Worm (Caenorhabditis elegans): ENCODE data around the gene rpia-1.

- TF ChIP-seq him-1 (tag; optimal IDR thresholded peaks at IDR 0.05): no peak
- TF ChIP-seq W03F9.2 (tag; optimal IDR thresholded peaks at IDR 0.05): peak; percentile 81
These were observed 35.1 kb upstream of the rpia-1 start, which contains the start of gene fubl-2 for ce11 chrIII:7087691-7088323.
